Worm (Caenorhabditis elegans): ENCODE results near the gene nlp-82.

DNA sequence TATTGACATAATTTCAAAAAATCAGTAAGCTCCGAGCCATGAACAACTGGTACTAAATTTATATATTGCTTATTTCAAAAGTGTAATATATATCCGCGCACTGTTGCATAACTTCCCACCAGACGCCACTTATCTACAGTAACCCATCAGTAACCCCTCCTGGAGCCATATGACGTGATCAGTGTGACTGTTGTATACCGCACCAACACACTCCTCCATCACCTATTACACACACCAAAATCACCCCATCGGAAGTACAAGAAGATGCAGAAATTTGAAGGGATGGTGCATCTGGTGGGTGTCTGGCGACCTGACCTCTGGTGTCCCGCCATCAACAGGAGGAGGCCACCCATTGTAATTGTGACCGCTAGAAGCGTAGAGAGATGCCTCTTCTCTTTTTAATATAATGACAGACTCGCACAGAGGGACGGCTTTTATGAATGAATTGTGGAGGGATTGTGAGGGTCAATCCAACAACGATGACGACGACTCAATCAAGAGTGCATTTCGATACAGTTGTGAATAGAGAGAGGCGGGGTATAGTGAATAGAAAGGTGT is 8.8 kb upstream of the nlp-82 start:
- TF ChIP-seq ama-1 (optimal IDR thresholded peaks at IDR 0.05): no peak
- TF ChIP-seq egl-27 (tag; optimal IDR thresholded peaks at IDR 0.05): no peak
- no peak for TF ChIP-seq hmg-11 (tag; optimal IDR thresholded peaks at IDR 0.05)
- TF ChIP-seq ceh-28 (tag; optimal IDR thresholded peaks at IDR 0.05): no peak
